Worm (Caenorhabditis elegans): ENCODE results near the gene C14A6.12.

- TF ChIP-seq him-1 (tag; optimal IDR thresholded peaks at IDR 0.05), result no peak
- no peak for TF ChIP-seq dao-5 (tag; optimal IDR thresholded peaks at IDR 0.05)
Measured at ce11 chrV:18146077-18146476, 16.4 kb downstream of the C14A6.12 start, which contains the start of gene C14A6.3.
